Fruit fly (Drosophila melanogaster): Measurements from ENCODE around the gene mora.

Gene mora

DNA sequence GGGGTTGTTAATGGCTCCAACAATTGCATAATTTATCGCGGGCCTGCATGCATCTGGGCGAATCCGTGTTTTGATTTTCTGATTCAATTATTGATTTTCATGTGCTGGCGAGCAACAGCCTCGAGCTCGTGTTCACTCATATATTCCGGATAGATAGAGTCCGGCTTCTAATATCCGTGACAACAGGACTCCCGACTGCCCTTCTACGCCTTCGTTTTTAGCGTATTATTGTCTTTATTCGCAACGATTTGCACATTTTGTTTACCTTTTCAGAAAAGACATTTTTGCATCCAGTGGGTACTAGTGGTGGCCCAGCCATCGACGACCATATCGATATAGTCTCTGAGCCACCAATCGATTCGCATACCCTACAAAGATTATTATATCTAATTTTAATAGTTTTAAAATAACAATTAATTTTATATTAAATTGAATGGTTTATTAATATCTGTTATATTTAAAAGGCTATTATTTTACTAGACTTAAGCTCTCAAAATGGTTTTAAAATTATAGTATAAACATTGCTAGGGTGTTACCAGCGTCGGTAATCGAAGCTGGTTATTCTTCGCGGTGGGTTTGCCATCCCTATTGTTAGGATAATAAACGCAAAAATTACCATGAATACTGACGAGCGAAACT lies 24.9 kb upstream of the mora start, which contains the start of the genes Myo95E and TBC1d7 (continued):
- TF ChIP-seq fd85E (GFP tag; optimal IDR thresholded peaks at IDR 0.05) = no peak
- peak; percentile 67 for TF ChIP-seq CG9139 (GFP tag; optimal IDR thresholded peaks at IDR 0.05)
- TF ChIP-seq CG10669 (GFP tag; optimal IDR thresholded peaks at IDR 0.05) = peak; percentile 89
- peak; percentile 39 for TF ChIP-seq CG6854 (GFP tag; optimal IDR thresholded peaks at IDR 0.05)
- TF ChIP-seq Eip93F (GFP tag; optimal IDR thresholded peaks at IDR 0.05) = peak; percentile 73
- no peak for TF ChIP-seq fkh (GFP tag; optimal IDR thresholded peaks at IDR 0.05)
- TF ChIP-seq CG1621 (tag; optimal IDR thresholded peaks at IDR 0.05) = no peak
- peak in 1 of 2 experiments; percentile 86 for TF ChIP-seq ss (GFP tag; optimal IDR thresholded peaks at IDR 0.05)
- peak; percentile 93 for TF ChIP-seq Ets96B (tag; optimal IDR thresholded peaks at IDR 0.05)
- peak; percentile 92 for TF ChIP-seq CG15336 (GFP tag; IDR thresholded peaks at IDR 0.05)
- peak; percentile 74 for TF ChIP-seq CG16779 (tag; optimal IDR thresholded peaks at IDR 0.05)
- TF ChIP-seq salr (GFP tag; optimal IDR thresholded peaks at IDR 0.05) = peak in 1 of 2 experiments; percentile 80
- peak; percentile 92 for TF ChIP-seq dsx (GFP tag; optimal IDR thresholded peaks at IDR 0.05; ENCODE audit: poor library complexity, severe bottlenecking)
- TF ChIP-seq vri (GFP tag; optimal IDR thresholded peaks at IDR 0.05) = peak; percentile 75
- TF ChIP-seq Blimp-1 (GFP tag; optimal IDR thresholded peaks at IDR 0.05) = no peak
- TF ChIP-seq CG34406 (GFP tag; optimal IDR thresholded peaks at IDR 0.05) = peak; percentile 92
- TF ChIP-seq Sox15 (GFP tag; optimal IDR thresholded peaks at IDR 0.05) = peak; percentile 80
- peak; percentile 89 for TF ChIP-seq acj6 (GFP tag; optimal IDR thresholded peaks at IDR 0.05)
- TF ChIP-seq Hr4 (GFP tag; optimal IDR thresholded peaks at IDR 0.05) = peak; percentile 85
- TF ChIP-seq CG6808 (GFP tag; optimal IDR thresholded peaks at IDR 0.05) = no peak

- no peak for TF ChIP-seq Sox102F (GFP tag; optimal IDR thresholded peaks at IDR 0.05)
- no peak for TF ChIP-seq CG3032 (tag; optimal IDR thresholded peaks at IDR 0.05)
- TF ChIP-seq Eip78C (GFP tag) = no peak
- TF ChIP-seq CG6163 (GFP tag; IDR thresholded peaks at IDR 0.05) = no peak
- no peak for TF ChIP-seq CG3919 (GFP tag; optimal IDR thresholded peaks at IDR 0.05)
Observed at dm6 chr3R:24162774-24163555, 23.2 kb upstream of the mora start, which contains the start of gene mRpS24. Gene mRpS24, minus strand, starts transcription at chr3R:24163545.

DNA sequence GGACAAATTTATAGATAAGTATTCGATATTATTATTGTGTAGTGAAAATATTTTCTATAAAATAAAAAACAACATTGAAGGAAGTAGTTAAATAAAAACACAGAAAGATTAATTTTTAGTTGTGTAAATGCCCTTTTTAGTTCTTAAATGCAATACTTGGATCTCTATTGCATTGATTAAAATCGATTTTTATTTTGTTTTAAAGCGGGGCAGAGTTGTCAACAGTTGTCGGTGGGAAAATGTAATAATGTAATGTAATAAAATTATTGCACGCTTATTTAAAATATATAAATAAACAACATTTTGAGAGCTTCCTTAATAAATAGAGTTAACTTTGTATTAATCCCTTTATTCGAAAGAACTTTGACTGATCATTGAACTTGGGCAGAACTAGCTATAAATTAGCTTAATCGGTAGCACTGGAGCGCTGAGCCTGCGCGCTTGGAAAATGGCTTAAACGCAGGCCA lies 22.6 kb upstream of the mora start, which contains the start of gene Apc2:
Gene Apc2, plus strand, starts transcription at position 411 of the 467 bp plus-strand sequence.
- TF ChIP-seq Sox15 (GFP tag; optimal IDR thresholded peaks at IDR 0.05) (no peak), esn (GFP tag; optimal IDR thresholded peaks at IDR 0.05) (peak; percentile 75), Sox14 (GFP tag; optimal IDR thresholded peaks at IDR 0.05) (peak; percentile 70), Ets21C (GFP tag; optimal IDR thresholded peaks at IDR 0.05) (no peak), vri (GFP tag; optimal IDR thresholded peaks at IDR 0.05) (peak; percentile 80), Met (GFP tag; optimal IDR thresholded peaks at IDR 0.05) (no peak), CG10669 (GFP tag; optimal IDR thresholded peaks at IDR 0.05) (no peak), dsx (GFP tag; optimal IDR thresholded peaks at IDR 0.05; ENCODE audit: poor library complexity, severe bottlenecking) (peak; percentile 56), achi (GFP tag; optimal IDR thresholded peaks at IDR 0.05) (peak; percentile 62), Ets96B (tag; optimal IDR thresholded peaks at IDR 0.05) (peak; percentile 56), Blimp-1 (GFP tag; optimal IDR thresholded peaks at IDR 0.05) (no peak), acj6 (GFP tag; optimal IDR thresholded peaks at IDR 0.05) (peak; percentile 60), Gug (GFP tag; IDR thresholded peaks at IDR 0.05) (peak; percentile 45; the same call in 1 of the 2 replicates), CG3032 (tag; optimal IDR thresholded peaks at IDR 0.05) (peak; percentile 64), fd59A (GFP tag; optimal IDR thresholded peaks at IDR 0.05) (no peak), salr (GFP tag; optimal IDR thresholded peaks at IDR 0.05) (peak in 1 of 2 experiments; percentile 30), topi (GFP tag; optimal IDR thresholded peaks at IDR 0.05) (peak; percentile 60), CG6854 (GFP tag; optimal IDR thresholded peaks at IDR 0.05) (no peak), CG8632 (GFP tag; optimal IDR thresholded peaks at IDR 0.05) (peak; percentile 37), CG34406 (GFP tag; optimal IDR thresholded peaks at IDR 0.05) (peak; percentile 57), svp (GFP tag) (no peak), CG11294 (GFP tag; IDR thresholded peaks at IDR 0.05) (no peak), Eip78C (GFP tag) (peak; percentile 91), cyc (GFP tag; optimal IDR thresholded peaks at IDR 0.05) (peak; percentile 56), Sox102F (GFP tag; optimal IDR thresholded peaks at IDR 0.05) (no peak), CG10631 (GFP tag; optimal IDR thresholded peaks at IDR 0.05) (peak; percentile 69), CG6808 (GFP tag; optimal IDR thresholded peaks at IDR 0.05) (no peak), Eip75B (GFP tag; optimal IDR thresholded peaks at IDR 0.05) (peak; percentile 61), CG8319 (GFP tag; optimal IDR thresholded peaks at IDR 0.05) (no peak), CG11762 (GFP tag; optimal IDR thresholded peaks at IDR 0.05; ENCODE audit: insufficient read depth) (no peak), CG31627 (GFP tag; optimal IDR thresholded peaks at IDR 0.05) (peak; percentile 42), net (GFP tag; optimal IDR thresholded peaks at IDR 0.05) (peak; percentile 52)

Measured in whole organism, prepupa.